Worm (Caenorhabditis elegans) whole organism, early embryonic: ENCODE measurements around the gene arrd-3.
"Not testable (repeated sequence)": the region's sequence is repeated elsewhere in the genome, so short reads cannot be mapped to it uniquely, and the experiment has no call there.

ENCODE experiments used
- B0310.2 ChIP-seq: sonication (generic microtip); optimal IDR thresholded peaks from 2 replicates; lab custom pipeline; 2016; ENCODE audit warnings: mild to moderate bottlenecking, missing genetic modification characterization, missing compliant biosample characterization
- ama-1 ChIP-seq: fragments of 150-350 bp; optimal IDR thresholded peaks from 2 replicates; lab custom pipeline; 2014
- ceh-36 ChIP-seq: sonication (generic microtip); optimal IDR thresholded peaks from 2 replicates; lab custom pipeline; 2016; ENCODE audit warnings: missing genetic modification characterization, inconsistent platforms, missing compliant biosample characterization
- hmg-4 ChIP-seq: fragments of 200-800 bp; sonication (Bioruptor generic); optimal IDR thresholded peaks from 2 replicates; lab custom pipeline; 2018; ENCODE audit warnings: mild to moderate bottlenecking, missing genetic modification characterization, missing compliant biosample characterization
- tbx-11 ChIP-seq: fragments of 200-800 bp; sonication (Bioruptor generic); IDR thresholded peaks from 2 replicates; pipeline ENCODE4 v1.3.6; 2022; ENCODE audit warnings: missing genetic modification characterization, missing compliant biosample characterization
- tra-4 ChIP-seq: sonication (generic microtip); optimal IDR thresholded peaks from 2 replicates; lab custom pipeline; 2017; ENCODE audit warnings: missing genetic modification characterization, missing compliant biosample characterization

DNA sequence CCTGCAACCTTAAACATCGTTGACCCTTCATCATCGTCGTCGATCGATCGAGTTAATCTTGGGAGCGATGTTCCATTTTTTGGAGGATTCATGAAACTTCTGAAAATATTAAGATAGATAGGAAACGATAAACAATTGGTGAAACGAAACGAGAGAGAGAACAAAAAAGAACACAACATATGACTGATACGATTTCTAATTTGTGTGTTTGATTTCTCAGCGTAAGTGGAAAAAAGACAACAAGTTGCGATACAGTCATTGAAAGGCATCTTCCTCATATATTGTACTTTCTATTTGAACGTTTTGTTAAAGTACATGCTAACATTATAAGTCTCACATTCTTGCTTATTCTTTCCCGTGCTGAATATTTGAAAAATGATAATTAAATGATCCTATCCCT lies 39.8 kb downstream of the arrd-3 start, which contains the start of gene R09D1.12:
- not testable (repeated sequence) for TF ChIP-seq tbx-11 (GFP tag; lab: Robert Waterston, UW); ceh-36 (tag; lab: Kevin White, UChicago); B0310.2 (tag; lab: Kevin White, UChicago); tra-4 (tag; lab: Kevin White, UChicago); hmg-4 (GFP tag; lab: Kevin White, UChicago); ama-1 (lab: Kevin White, UChicago)
